Worm (Caenorhabditis elegans): Measurements from ENCODE around the gene taf-6.1.

taf-6.1 gene

DNA sequence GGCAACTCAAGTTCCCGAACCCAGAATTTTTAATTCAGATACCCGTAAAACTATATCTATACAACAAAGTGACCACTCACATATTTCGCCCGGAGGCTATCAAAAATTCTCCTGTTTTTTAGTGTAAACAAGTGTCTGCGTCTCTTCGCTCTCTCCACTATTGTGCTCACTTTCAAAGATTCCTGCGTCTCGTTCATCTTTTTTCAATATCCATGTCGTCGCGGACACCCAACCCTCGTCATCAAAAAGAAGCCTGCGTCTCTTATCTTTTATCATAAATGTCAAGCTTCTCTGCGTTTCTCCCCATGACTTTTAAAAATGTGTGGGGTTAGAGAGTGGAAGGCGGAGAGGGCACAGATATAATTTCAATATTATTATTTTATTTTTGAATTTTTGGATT lies 42.9 kb upstream of the taf-6.1 start (continued):
- no peak for TF ChIP-seq ceh-82 (tag; optimal IDR thresholded peaks at IDR 0.05)

DNA sequence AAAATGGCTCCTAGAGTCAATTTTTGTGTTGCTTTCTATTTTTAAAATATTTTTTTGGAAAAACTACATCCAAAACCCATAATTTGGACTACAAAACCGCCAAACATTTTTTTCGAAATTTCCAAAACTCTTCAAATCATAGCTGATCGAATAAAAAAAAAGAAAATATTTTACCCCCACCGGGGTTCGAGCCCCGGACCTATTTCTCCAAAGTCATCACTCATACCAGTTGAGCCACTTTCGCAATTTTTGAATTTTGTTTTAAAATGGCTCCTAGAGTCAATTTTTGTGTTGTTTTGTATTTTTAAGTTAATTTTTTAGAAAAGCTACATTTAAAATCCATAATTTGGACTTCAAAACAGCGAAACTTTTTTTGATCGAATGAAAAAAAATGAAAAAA lies 42.2 kb upstream of the taf-6.1 start:
- TF ChIP-seq F44E2.7 (GFP tag; IDR thresholded peaks at IDR 0.05) (no peak), fkh-10 (GFP tag; optimal IDR thresholded peaks at IDR 0.05) (no peak), jun-1 (tag; optimal IDR thresholded peaks at IDR 0.05) (no peak), lin-13 (GFP tag; optimal IDR thresholded peaks at IDR 0.05) (no peak), lin-15B (tag; optimal IDR thresholded peaks at IDR 0.05) (no peak), saeg-2 (GFP tag; IDR thresholded peaks at IDR 0.05) (no peak), mdt-29 (GFP tag; IDR thresholded peaks at IDR 0.05) (no peak), ceh-82 (tag; optimal IDR thresholded peaks at IDR 0.05) (no peak), sdz-12 (GFP tag; optimal IDR thresholded peaks at IDR 0.05) (no peak), hif-1 (tag; optimal IDR thresholded peaks at IDR 0.05) (no peak), arid-1 (GFP tag; conservative IDR thresholded peaks at IDR 0.05) (no peak), unc-62 (GFP tag; optimal IDR thresholded peaks at IDR 0.05 in 1 of 2) (no peak), unc-62 (tag; optimal IDR thresholded peaks at IDR 0.05) (no peak), dmd-9 (GFP tag; IDR thresholded peaks at IDR 0.05) (no peak), lin-38 (GFP tag; IDR thresholded peaks at IDR 0.05) (no peak), daf-12 (tag; optimal IDR thresholded peaks at IDR 0.05) (no peak), zip-11 (GFP tag; IDR thresholded peaks at IDR 0.05) (no peak), set-16 (GFP tag; IDR thresholded peaks at IDR 0.05) (no peak), T26A8.4 (GFP tag; IDR thresholded peaks at IDR 0.05) (no peak), lir-3 (tag; optimal IDR thresholded peaks at IDR 0.05) (no peak), hmg-1.1 (GFP tag; IDR thresholded peaks at IDR 0.05) (no peak)

DNA sequence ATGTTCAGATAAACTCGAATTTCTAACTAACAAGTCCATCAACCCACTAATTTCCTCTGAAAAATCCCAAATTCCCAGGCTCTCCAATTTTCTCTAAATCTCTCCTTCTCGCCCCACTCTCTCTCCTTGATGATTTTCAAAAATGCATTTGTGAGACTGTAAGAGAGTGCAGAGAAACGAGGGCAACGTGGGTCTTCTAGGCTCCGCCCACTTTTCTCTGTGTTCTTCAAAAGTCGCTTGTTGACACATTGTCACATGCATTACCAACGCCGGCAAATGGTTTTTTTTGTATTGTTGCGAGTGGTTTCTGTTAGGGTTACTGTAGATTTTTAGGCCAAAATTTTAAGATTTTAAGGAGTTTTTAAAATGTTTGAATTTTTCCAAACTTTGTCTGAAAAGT lies 41.3 kb upstream of the taf-6.1 start:
- TF ChIP-seq mdl-1 (tag; optimal IDR thresholded peaks at IDR 0.05) (peak in 1 of 2 experiments; percentile 40), madf-9 (GFP tag; conservative IDR thresholded peaks at IDR 0.05) (no peak), sdz-12 (GFP tag; optimal IDR thresholded peaks at IDR 0.05) (no peak), R02D3.7 (tag; optimal IDR thresholded peaks at IDR 0.05) (no peak), zfp-3 (GFP tag; conservative IDR thresholded peaks at IDR 0.05) (no peak), hlh-30 (tag; optimal IDR thresholded peaks at IDR 0.05; ENCODE audit: insufficient read depth) (peak; percentile 31)

DNA sequence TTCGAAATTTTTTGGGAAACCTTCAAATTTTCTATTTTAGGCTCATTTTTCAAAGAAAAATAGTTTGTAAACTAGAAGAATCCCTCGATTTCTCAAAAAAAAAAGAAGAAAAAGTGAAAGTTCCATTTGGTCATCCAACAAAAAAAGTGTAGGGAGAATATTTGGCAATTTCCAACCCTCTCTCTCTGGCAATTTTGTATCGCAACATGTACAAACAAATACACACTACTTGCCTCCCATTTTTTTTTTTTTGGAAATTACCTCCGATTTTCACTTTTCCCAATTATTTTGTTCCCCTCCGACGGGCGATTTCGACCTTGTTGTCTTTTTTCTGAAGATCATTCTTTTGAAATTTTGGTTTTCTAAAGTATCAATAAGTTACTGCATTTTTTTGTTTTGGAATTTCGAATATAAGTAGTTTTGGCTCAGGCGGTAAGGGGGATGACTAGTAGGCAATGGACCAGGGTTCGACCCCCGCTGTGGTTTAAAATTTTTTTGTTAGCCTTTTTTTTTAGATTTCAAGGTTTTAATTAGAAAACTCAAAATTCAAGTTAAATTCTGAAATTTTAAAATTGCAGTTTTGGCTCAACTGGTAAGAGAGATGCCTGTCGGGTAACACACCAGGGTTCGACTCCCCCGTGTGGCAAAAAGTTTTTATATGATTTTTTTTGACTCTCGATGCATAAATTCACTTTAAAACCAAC lies 39.1 kb upstream of the taf-6.1 start:
- TF ChIP-seq lim-7 (GFP tag; IDR thresholded peaks at IDR 0.05) (no peak), lin-38 (GFP tag; IDR thresholded peaks at IDR 0.05) (0 out of 2 replicates have a peak, but pooled peaks have one; percentile 25)

DNA sequence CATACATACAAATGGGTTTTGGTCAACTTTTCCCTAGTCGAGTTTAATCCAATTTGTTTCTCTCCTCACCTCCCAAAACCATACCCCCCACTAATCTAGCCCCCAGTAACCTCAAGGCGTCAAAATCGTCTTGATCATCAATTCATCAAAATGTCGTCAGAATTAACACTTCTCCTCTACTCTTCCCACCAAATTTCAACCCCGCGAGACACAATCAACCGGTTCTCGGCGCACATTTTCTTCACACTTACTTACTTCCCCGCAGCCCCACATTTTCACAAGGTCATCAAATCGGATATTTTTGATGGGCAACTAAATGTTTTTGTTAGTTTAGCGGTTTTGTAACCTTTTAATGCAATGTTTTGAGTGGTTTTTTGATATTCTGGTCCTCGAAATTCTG lies 37.0 kb upstream of the taf-6.1 start:
- TF ChIP-seq nhr-28 (tag; optimal IDR thresholded peaks at IDR 0.05) (peak; percentile 41), nhr-48 (tag; optimal IDR thresholded peaks at IDR 0.05) (no peak)

DNA sequence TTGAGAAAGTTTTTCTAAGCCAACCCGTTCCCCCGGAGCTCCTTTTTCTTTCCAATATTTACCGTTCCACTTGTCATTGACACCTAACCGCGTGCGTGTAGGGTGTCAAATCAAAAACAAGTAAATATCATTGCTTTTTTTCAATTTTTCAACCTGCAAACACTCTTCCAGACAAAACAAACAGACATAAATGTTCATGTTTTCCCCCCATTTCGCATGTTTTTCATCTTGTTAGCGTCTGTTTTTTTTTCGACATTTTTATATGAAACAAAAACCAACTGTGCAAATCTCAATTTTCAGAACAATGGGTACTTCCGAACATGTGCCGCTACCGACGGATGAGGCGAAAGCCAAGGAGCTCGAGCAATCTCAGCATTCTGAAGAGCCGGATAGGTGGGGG lies 36.1 kb upstream of the taf-6.1 start, which contains the start of gene snf-3:
TSS of gene snf-3 (plus strand) at position 301 of the 400 bp plus-strand sequence.
- no peak for TF ChIP-seq egl-43 (GFP tag; IDR thresholded peaks at IDR 0.05)
- TF ChIP-seq arid-1 (GFP tag; conservative IDR thresholded peaks at IDR 0.05): no peak
- TF ChIP-seq ztf-7 (tag; optimal IDR thresholded peaks at IDR 0.05): no peak
- TF ChIP-seq unc-39 (tag; optimal IDR thresholded peaks at IDR 0.05): no peak
- no peak for TF ChIP-seq skn-1 (tag; optimal IDR thresholded peaks at IDR 0.05)

Measured in whole organism, L4 larva.